Fruit fly (Drosophila melanogaster) whole organism, wandering third instar larva: ENCODE measurements around the gene ncm.
A peak's percentile ranks its signal among the peaks of the same experiment; 100 is the strongest.

Experiments
- Abd-B ChIP-seq: fragments of >200 bp; optimal IDR thresholded peaks from 2 replicates; lab custom pipeline; 2017; ENCODE audit warnings: missing biosample characterization, missing genetic modification characterization
- CG32264 ChIP-seq: fragments of 200-800 bp; sonication (Bioruptor generic); optimal IDR thresholded peaks from 2 replicates; lab custom pipeline; 2016; ENCODE audit warnings: missing biosample characterization, missing genetic modification characterization
- CG9705 ChIP-seq: fragments of 200-800 bp; sonication (Bioruptor generic); optimal IDR thresholded peaks from 2 replicates; lab custom pipeline; 2018; ENCODE audit warnings: missing biosample characterization, mild to moderate bottlenecking, missing genetic modification characterization
- CrebA ChIP-seq: fragments of 200-800 bp; sonication (Bioruptor generic); optimal IDR thresholded peaks from 2 replicates; lab custom pipeline; 2016; ENCODE audit warnings: missing biosample characterization, mild to moderate bottlenecking, missing genetic modification characterization, borderline replicate concordance
- Dfd ChIP-seq: fragments of >200 bp; optimal IDR thresholded peaks from 2 replicates; lab custom pipeline; 2017; ENCODE audit warnings: missing biosample characterization, missing genetic modification characterization
- Dif ChIP-seq: fragments of 200-275, 200-300 bp; sonication (Bioruptor generic); optimal IDR thresholded peaks from 2 replicates; lab custom pipeline; 2018; ENCODE audit warnings: missing biosample characterization, missing genetic modification characterization; ENCODE audit not compliant: partially characterized antibody
- GATAd ChIP-seq: sonication (Bioruptor generic); optimal IDR thresholded peaks from 2 replicates; lab custom pipeline; 2016; ENCODE audit warnings: missing biosample characterization, missing genetic modification characterization
- Hnf4 ChIP-seq: fragments of 200-800 bp; sonication (Bioruptor generic); optimal IDR thresholded peaks from 2 replicates; lab custom pipeline; 2016; ENCODE audit warnings: missing biosample characterization, mild to moderate bottlenecking, missing genetic modification characterization
- Hr78 ChIP-seq: fragments of >200 bp; optimal IDR thresholded peaks from 2 replicates; lab custom pipeline; 2017; ENCODE audit warnings: missing biosample characterization, missing genetic modification characterization
- Hr83 ChIP-seq: fragments of 200-300 bp; sonication (Bioruptor generic); optimal IDR thresholded peaks from 2 replicates; lab custom pipeline; 2016; ENCODE audit warnings: missing biosample characterization, mild to moderate bottlenecking, missing genetic modification characterization, moderate library complexity; ENCODE audit not compliant: poor library complexity, severe bottlenecking
- Jra ChIP-seq: sonication (Bioruptor generic); optimal IDR thresholded peaks from 2 replicates; lab custom pipeline; 2016; ENCODE audit warnings: missing biosample characterization, missing genetic modification characterization
- Mio ChIP-seq: sonication (Bioruptor generic); optimal IDR thresholded peaks from 2 replicates; lab custom pipeline; 2016; ENCODE audit warnings: missing biosample characterization, missing genetic modification characterization
- Myc ChIP-seq: fragments of >200 bp; optimal IDR thresholded peaks from 2 replicates; lab custom pipeline; 2017
- N ChIP-seq: fragments of >200 bp; optimal IDR thresholded peaks from 2 replicates; lab custom pipeline; 2018; ENCODE audit warnings: missing biosample characterization, missing external identifiers, missing genetic modification characterization
- OdsH ChIP-seq: fragments of 200-800 bp; sonication (Bioruptor generic); optimal IDR thresholded peaks from 2 replicates; lab custom pipeline; 2016; ENCODE audit warnings: missing biosample characterization, mild to moderate bottlenecking, missing genetic modification characterization
- Rel ChIP-seq, 2 experiments: fragments of 200-800 bp; sonication (Bioruptor generic) in 1 of 2; optimal IDR thresholded peaks; 2 replicates in 1 of 2; 3 replicates in 1 of 2; lab custom pipeline; 2016 to 2019; ENCODE audit warnings: mild to moderate bottlenecking in 2 of 2, missing biosample characterization in 2 of 2, missing genetic modification characterization in 2 of 2, moderate library complexity in 1 of 2
- Sp1 ChIP-seq: fragments of 200-800 bp; sonication (Bioruptor generic); optimal IDR thresholded peaks from 3 replicates; lab custom pipeline; 2019; ENCODE audit warnings: missing biosample characterization, mild to moderate bottlenecking, missing genetic modification characterization, moderate library complexity
- Vsx2 ChIP-seq: fragments of 200-300, 225-300 bp; sonication (Bioruptor generic); optimal IDR thresholded peaks from 2 replicates; lab custom pipeline; 2018; ENCODE audit warnings: missing biosample characterization, missing genetic modification characterization; ENCODE audit not compliant: partially characterized antibody
- br ChIP-seq: fragments of 200-800 bp; sonication (Bioruptor generic); optimal IDR thresholded peaks from 2 replicates; lab custom pipeline; 2016; ENCODE audit warnings: missing biosample characterization, missing genetic modification characterization
- brk ChIP-seq: fragments of 200-800 bp; sonication (Bioruptor generic); optimal IDR thresholded peaks from 2 replicates; lab custom pipeline; 2016; ENCODE audit warnings: missing biosample characterization, mild to moderate bottlenecking, missing genetic modification characterization
- dl ChIP-seq, 2 experiments: fragments of 175-275, 200-275 bp in 1 of 2; fragments of 200-275 bp in 1 of 2; sonication (Bioruptor generic); optimal IDR thresholded peaks; lab custom pipeline; 2018; ENCODE audit warnings: mild to moderate bottlenecking in 2 of 2, missing biosample characterization in 2 of 2, missing genetic modification characterization in 2 of 2, moderate library complexity in 2 of 2; ENCODE audit not compliant: partially characterized antibody in 2 of 2, insufficient read depth in 1 of 2
- dmrt93B ChIP-seq: fragments of 200-800 bp; sonication (Bioruptor generic); optimal IDR thresholded peaks from 2 replicates; lab custom pipeline; 2018; ENCODE audit warnings: missing biosample characterization, mild to moderate bottlenecking, missing genetic modification characterization
- dsf ChIP-seq: sonication (Bioruptor generic); optimal IDR thresholded peaks from 2 replicates; lab custom pipeline; 2016; ENCODE audit warnings: missing biosample characterization, missing genetic modification characterization, borderline replicate concordance
- ey ChIP-seq: fragments of 200-800 bp; sonication (Bioruptor generic); optimal IDR thresholded peaks from 2 replicates; lab custom pipeline; 2016; ENCODE audit warnings: missing biosample characterization, missing genetic modification characterization
- foxo ChIP-seq, 2 experiments: fragments of 200-800 bp; sonication (Bioruptor generic); optimal IDR thresholded peaks; 2 replicates in 1 of 2; 3 replicates in 1 of 2; lab custom pipeline; 2016 to 2017; ENCODE audit warnings: missing biosample characterization in 2 of 2, missing genetic modification characterization in 2 of 2
- fru ChIP-seq: fragments of 200-800 bp; sonication (Bioruptor generic); optimal IDR thresholded peaks from 3 replicates; lab custom pipeline; 2016; ENCODE audit warnings: missing biosample characterization, mild to moderate bottlenecking, missing genetic modification characterization
- h ChIP-seq: fragments of 200-800 bp; sonication (Bioruptor generic); optimal IDR thresholded peaks from 3 replicates; lab custom pipeline; 2016; ENCODE audit warnings: missing biosample characterization, mild to moderate bottlenecking, missing genetic modification characterization
- jim ChIP-seq: fragments of 175-275, 200-325 bp; sonication (Bioruptor generic); optimal IDR thresholded peaks from 2 replicates; lab custom pipeline; 2016; ENCODE audit warnings: missing biosample characterization, mild to moderate bottlenecking, missing genetic modification characterization
- lola ChIP-seq: fragments of >200 bp; optimal IDR thresholded peaks from 2 replicates; lab custom pipeline; 2017; ENCODE audit warnings: missing biosample characterization, missing genetic modification characterization
- pan ChIP-seq: fragments of >200 bp; optimal IDR thresholded peaks from 2 replicates; lab custom pipeline; 2017
- psq ChIP-seq: fragments of 200-800 bp; sonication (Bioruptor generic); optimal IDR thresholded peaks from 3 replicates; lab custom pipeline; 2017; ENCODE audit warnings: missing biosample characterization, mild to moderate bottlenecking, missing genetic modification characterization, moderate library complexity
- rgr ChIP-seq: fragments of 200-800 bp; sonication (Bioruptor generic); optimal IDR thresholded peaks from 3 replicates; lab custom pipeline; 2016; ENCODE audit warnings: missing biosample characterization, mild to moderate bottlenecking, missing genetic modification characterization
- sage ChIP-seq: fragments of 200-800 bp; sonication (Bioruptor generic); optimal IDR thresholded peaks from 2 replicates; lab custom pipeline; 2016; ENCODE audit warnings: missing biosample characterization, mild to moderate bottlenecking, missing genetic modification characterization
- sv ChIP-seq: fragments of 200-800 bp; sonication (Bioruptor generic); optimal IDR thresholded peaks from 3 replicates; lab custom pipeline; 2016; ENCODE audit warnings: missing biosample characterization, missing genetic modification characterization
- tai ChIP-seq: sonication (Bioruptor generic); optimal IDR thresholded peaks from 2 replicates; lab custom pipeline; 2016; ENCODE audit warnings: missing biosample characterization, missing genetic modification characterization
- usp ChIP-seq: fragments of >200 bp; optimal IDR thresholded peaks from 2 replicates; lab custom pipeline; 2017; ENCODE audit warnings: missing biosample characterization, missing genetic modification characterization
- woc ChIP-seq: sonication (Bioruptor generic); optimal IDR thresholded peaks from 2 replicates; lab custom pipeline; 2016; ENCODE audit warnings: missing biosample characterization, mild to moderate bottlenecking, missing genetic modification characterization

ncm gene

DNA sequence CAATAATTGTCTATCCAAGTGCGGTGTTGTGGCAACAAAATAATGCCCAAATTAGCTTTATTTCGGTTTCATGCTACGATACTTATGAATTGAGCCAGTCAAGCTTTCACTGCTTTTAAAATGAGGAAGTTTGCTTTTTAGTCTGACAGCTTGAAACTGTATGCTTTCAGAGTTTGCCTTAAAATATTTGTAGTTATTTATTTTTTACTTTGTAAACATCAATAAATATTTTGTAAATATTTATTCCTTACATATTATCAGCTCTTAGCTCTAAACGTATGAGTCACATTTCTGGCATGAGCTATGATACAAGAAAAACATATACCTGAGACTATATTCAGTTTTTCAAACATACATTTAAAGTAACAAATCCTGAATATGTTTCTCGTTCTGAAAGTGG is 32.3 kb upstream of the ncm start:
- no peak for TF ChIP-seq Abd-B
- TF ChIP-seq Dfd (GFP tag; lab: Kevin White, UChicago), result no peak
- no peak for TF ChIP-seq br (GFP tag; lab: Kevin White, UChicago)
- TF ChIP-seq Vsx2 (GFP tag; lab: Kevin White, UChicago), result no peak
- no peak for TF ChIP-seq jim (GFP tag; lab: Kevin White, UChicago)
- no peak for TF ChIP-seq Mio (GFP tag; lab: Kevin White, UChicago)
- no peak for TF ChIP-seq Myc (lab: Kevin White, UChicago)
- no peak for TF ChIP-seq h
- TF ChIP-seq rgr, result no peak
- TF ChIP-seq woc (GFP tag; lab: Kevin White, UChicago), result no peak
- TF ChIP-seq ey (GFP tag; lab: Kevin White, UChicago), result no peak

DNA sequence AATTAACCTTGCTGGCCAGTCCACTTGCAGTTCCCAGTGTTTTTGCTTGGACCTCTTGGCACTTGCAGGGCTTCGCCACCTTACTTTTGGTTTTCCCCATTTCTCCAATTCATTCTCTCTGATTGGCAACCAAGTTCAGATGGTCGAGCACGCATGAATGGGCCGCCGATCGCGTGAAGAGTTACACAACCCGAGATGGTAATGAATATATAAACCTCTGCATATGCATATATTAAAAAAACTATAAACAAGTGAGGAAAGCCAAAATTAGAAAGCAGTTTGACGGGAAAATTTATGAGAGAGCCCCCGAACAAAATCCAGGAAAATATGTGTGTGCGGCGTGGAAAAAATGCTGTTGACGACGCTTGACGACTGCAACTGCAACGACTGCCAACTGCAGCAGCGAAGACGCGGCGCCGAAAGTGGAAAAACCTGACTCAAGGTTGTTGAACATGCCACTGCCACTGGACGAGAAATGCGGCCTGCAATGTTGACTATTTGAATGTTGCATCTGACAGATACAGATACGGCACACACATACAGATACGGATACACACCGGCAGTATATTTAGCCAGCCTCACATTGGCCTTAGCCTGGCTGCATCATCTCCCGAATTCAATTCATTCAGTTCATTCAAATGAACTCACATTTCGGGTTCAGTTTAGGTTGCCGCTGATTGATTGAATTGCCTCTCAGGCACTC is 31.7 kb upstream of the ncm start:
- TF ChIP-seq jim (GFP tag; lab: Kevin White, UChicago), result no peak

DNA sequence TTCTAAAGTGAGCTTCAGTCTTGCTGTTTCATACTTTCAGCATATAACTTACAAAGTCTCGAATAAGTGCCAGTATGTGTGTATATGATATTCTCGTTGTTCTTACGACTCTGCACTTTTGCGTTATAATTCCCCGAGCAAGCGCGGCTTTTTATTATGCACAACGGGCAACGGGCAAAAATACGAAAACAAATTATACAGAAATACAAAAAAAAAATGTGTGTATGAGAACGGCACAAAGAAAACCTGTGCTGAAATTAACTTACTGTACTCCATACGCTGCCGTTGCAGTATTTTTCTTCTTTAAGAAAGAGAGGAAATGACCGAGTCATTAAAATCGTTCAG is 30.4 kb upstream of the ncm start:
- TF ChIP-seq Rel (GFP tag; optimal IDR thresholded peaks at IDR 0.05; lab: Kevin White, UChicago) (no peak), Rel (tag; optimal IDR thresholded peaks at IDR 0.05; lab: Kevin White, UChicago) (peak; percentile 7), CG32264 (no peak)

DNA sequence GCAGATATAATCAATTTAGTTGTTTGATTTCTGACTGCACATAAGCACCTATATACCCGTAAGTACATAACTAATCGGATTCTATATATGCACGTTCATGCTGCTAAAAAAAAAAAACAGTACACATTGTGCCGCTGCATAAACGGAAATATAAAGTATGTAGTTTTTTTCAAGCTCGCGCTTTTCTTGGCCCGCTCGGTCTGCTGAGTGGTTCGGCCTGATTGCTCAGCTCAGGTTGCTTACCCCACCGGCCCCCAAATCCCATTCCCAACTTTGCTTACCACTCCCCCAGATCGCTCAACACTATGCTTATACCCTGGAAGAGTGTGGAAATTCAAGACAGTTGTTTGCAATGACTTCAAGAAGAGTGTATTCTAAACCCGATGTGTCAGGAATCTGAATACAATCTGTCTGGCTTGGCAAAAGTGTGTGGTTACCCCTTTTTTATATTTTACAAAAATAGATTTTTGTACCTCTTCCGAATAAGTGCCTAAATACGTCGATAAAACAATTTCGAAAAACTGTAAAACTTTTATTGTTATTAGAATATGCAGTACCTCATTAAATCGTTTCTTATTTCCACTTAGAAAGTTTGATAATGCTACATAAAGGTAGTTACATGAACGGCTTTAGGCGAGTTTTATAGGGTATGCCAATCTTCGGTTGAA is 29.9 kb upstream of the ncm start:
- no peak for TF ChIP-seq ey (GFP tag; lab: Kevin White, UChicago)
- no peak for TF ChIP-seq jim (GFP tag; lab: Kevin White, UChicago)
- no peak for TF ChIP-seq Sp1
- TF ChIP-seq Dfd (GFP tag; lab: Kevin White, UChicago), result no peak
- TF ChIP-seq Hr78 (GFP tag; lab: Kevin White, UChicago), result no peak
- TF ChIP-seq Jra (GFP tag; lab: Kevin White, UChicago), result no peak
- TF ChIP-seq woc (GFP tag; lab: Kevin White, UChicago), result peak; percentile 25

DNA sequence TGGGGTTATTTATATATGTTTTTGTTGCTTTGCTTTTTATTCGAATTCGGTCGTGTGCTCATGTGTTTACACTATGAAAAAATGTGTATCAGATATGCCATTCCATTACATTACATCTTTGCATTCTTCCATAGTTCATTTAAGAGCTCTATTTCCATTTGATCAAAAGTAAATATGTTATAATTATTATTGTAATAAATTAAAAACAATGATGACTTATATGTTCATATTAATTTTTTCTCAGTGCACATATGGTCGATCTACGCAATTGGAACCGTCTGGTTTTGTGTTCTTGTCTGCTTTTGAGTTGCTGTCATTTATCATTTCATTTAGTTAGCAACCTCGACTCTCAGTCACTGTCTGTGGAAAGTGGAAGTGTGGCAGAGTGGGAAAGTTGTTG is 28.7 kb upstream of the ncm start:
- TF ChIP-seq psq (GFP tag; lab: Kevin White, UChicago) (peak; percentile 76), Mio (GFP tag; lab: Kevin White, UChicago) (no peak), dsf (GFP tag; lab: Kevin White, UChicago) (no peak), Vsx2 (GFP tag; lab: Kevin White, UChicago) (no peak), brk (GFP tag; lab: Kevin White, UChicago) (peak; percentile 50), jim (GFP tag; lab: Kevin White, UChicago) (no peak), dl (GFP tag; optimal IDR thresholded peaks at IDR 0.05; lab: Kevin White, UChicago; ENCODE audit: insufficient read depth in 1 of 2, partially characterized antibody in 2 of 2) (no peak), Abd-B (no peak), dmrt93B (GFP tag; lab: Kevin White, UChicago) (peak; percentile 46), Myc (lab: Kevin White, UChicago) (no peak), foxo (GFP tag; optimal IDR thresholded peaks at IDR 0.05; lab: Kevin White, UChicago) (peak in 1 of 2 experiments; percentile 80), ey (GFP tag; lab: Kevin White, UChicago) (peak; percentile 45), Hr78 (GFP tag; lab: Kevin White, UChicago) (no peak), tai (no peak), lola (GFP tag; lab: Kevin White, UChicago) (no peak), N (GFP tag; lab: Kevin White, UChicago) (no peak), CG32264 (no peak), Rel (GFP tag; optimal IDR thresholded peaks at IDR 0.05; lab: Kevin White, UChicago) (no peak), Rel (tag; optimal IDR thresholded peaks at IDR 0.05; lab: Kevin White, UChicago) (peak; percentile 34), Dfd (GFP tag; lab: Kevin White, UChicago) (no peak), br (GFP tag; lab: Kevin White, UChicago) (peak; percentile 25), pan (lab: Kevin White, UChicago) (no peak), CrebA (GFP tag; lab: Kevin White, UChicago) (no peak), Dif (GFP tag; lab: Kevin White, UChicago) (no peak), Sp1 (peak; percentile 75), OdsH (GFP tag; lab: Kevin White, UChicago) (peak; percentile 80), rgr (peak; percentile 76), usp (GFP tag; lab: Kevin White, UChicago) (no peak), fru (GFP tag; lab: Kevin White, UChicago) (peak; percentile 57), sage (GFP tag; lab: Kevin White, UChicago) (peak; percentile 3), Hr83 (GFP tag; lab: Kevin White, UChicago) (no peak), sv (peak; percentile 68), Hnf4 (GFP tag; lab: Kevin White, UChicago) (peak; percentile 72), Jra (GFP tag; lab: Kevin White, UChicago) (no peak), woc (GFP tag; lab: Kevin White, UChicago) (no peak), GATAd (GFP tag; lab: Kevin White, UChicago) (no peak), h (peak; percentile 65), CG9705 (peak; percentile 5)
